Fruit fly (Drosophila melanogaster): ENCODE measurements around the gene Mayo.
A peak's percentile ranks its signal among the peaks of the same experiment; 100 is the strongest.

Mayo gene

DNA sequence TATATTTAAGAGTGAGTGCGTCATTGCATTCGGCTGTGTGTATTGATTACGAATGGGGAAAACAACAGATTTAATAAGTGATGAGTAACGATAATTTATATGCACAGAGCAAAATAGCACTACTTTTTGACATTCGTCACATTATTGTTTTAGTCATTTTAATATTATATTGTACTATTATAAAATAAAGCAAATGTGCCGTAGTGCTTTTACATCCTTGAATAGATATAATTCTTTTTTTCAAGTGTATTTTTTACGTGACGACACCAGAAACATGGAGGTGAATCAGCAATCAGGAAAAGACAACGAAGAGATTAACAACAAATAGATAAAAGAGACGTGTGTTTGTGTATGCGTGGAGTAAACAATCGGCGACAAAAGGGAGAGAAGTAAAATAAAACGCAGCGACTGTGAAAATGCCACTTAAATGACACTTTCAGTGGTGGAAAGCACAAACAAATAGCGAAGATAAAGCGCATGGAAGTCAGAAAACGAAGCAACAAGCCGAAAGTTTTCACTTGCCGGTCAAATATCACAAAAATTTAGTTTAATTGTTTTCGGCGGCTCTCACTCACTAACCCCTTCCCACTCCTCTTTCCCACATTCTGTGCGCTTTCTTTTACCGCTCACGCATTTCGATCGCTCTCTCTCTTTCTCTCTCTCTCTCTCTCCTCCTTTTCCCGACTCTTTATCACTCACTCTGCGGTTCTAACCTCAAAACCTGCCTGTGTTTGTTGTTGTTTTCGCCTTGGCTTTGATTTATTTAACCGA is 49.8 kb downstream of the Mayo start (continued):
- peak; percentile 74; the same call in 1 of the 3 replicates for TF ChIP-seq so (GFP tag; IDR thresholded peaks at IDR 0.05)
- peak; percentile 68; the same call in 1 of the 3 replicates for TF ChIP-seq otp (GFP tag; IDR thresholded peaks at IDR 0.05)
- no peak for TF ChIP-seq Bdp1 (GFP tag; optimal IDR thresholded peaks at IDR 0.05)
- TF ChIP-seq btn (GFP tag; optimal IDR thresholded peaks at IDR 0.05): no peak
- TF ChIP-seq Sox100B (GFP tag; optimal IDR thresholded peaks at IDR 0.05): peak; percentile 95
- peak; percentile 62 for TF ChIP-seq Nf-YB (GFP tag; optimal IDR thresholded peaks at IDR 0.05)
- no peak for TF ChIP-seq HLHmδ (GFP tag; optimal IDR thresholded peaks at IDR 0.05)
- TF ChIP-seq CG8388 (GFP tag; optimal IDR thresholded peaks at IDR 0.05): peak; percentile 86
- TF ChIP-seq pros (GFP tag; optimal IDR thresholded peaks at IDR 0.05): peak; percentile 20
- TF ChIP-seq CG18599 (GFP tag; optimal IDR thresholded peaks at IDR 0.05): peak; percentile 85
- TF ChIP-seq Ets97D (GFP tag; optimal IDR thresholded peaks at IDR 0.05): no peak
- TF ChIP-seq CG4424 (GFP tag; optimal IDR thresholded peaks at IDR 0.05): peak; percentile 85
- peak; percentile 57 for TF ChIP-seq sqz (GFP tag; optimal IDR thresholded peaks at IDR 0.05)
- TF ChIP-seq pan (optimal IDR thresholded peaks at IDR 0.05): no peak
- peak in 1 of 2 experiments; percentile 79 for TF ChIP-seq pan (GFP tag; optimal IDR thresholded peaks at IDR 0.05 in 1 of 2, IDR thresholded peaks at IDR 0.05 in 1 of 2)
- TF ChIP-seq kni (GFP tag; optimal IDR thresholded peaks at IDR 0.05): peak; percentile 88
- TF ChIP-seq Trl (optimal IDR thresholded peaks at IDR 0.05): peak; percentile 86 to 87
- TF ChIP-seq Trl (GFP tag; optimal IDR thresholded peaks at IDR 0.05): no peak
- no peak for TF ChIP-seq CG1792 (GFP tag; optimal IDR thresholded peaks at IDR 0.05)
- TF ChIP-seq bbx (GFP tag; IDR thresholded peaks at IDR 0.05; ENCODE audit: partially characterized antibody): no peak
- peak; percentile 77 for TF ChIP-seq CG15011 (GFP tag; optimal IDR thresholded peaks at IDR 0.05)
- no peak for TF ChIP-seq p53 (GFP tag; optimal IDR thresholded peaks at IDR 0.05)
- no peak for TF ChIP-seq abd-A (tag; optimal IDR thresholded peaks at IDR 0.05)
- no peak for TF ChIP-seq h (optimal IDR thresholded peaks at IDR 0.05)
- peak; percentile 87 for TF ChIP-seq Blimp-1 (GFP tag; optimal IDR thresholded peaks at IDR 0.05)
- TF ChIP-seq Jarid2 (GFP tag; optimal IDR thresholded peaks at IDR 0.05): peak; percentile 10
- TF ChIP-seq Asciz (GFP tag; optimal IDR thresholded peaks at IDR 0.05): peak; percentile 87
- TF ChIP-seq CG12155 (GFP tag; optimal IDR thresholded peaks at IDR 0.05): peak; percentile 55
- TF ChIP-seq CG2199 (GFP tag; IDR thresholded peaks at IDR 0.05): no peak
- peak; percentile 55 for TF ChIP-seq Gsc (GFP tag; IDR thresholded peaks at IDR 0.05)
- TF ChIP-seq kay (GFP tag; optimal IDR thresholded peaks at IDR 0.05): peak; percentile 90
- peak; percentile 78 for TF ChIP-seq trem (tag; optimal IDR thresholded peaks at IDR 0.05)
- peak; percentile 71 for TF ChIP-seq sob (GFP tag; IDR thresholded peaks at IDR 0.05)
- TF ChIP-seq CG2678 (tag; optimal IDR thresholded peaks at IDR 0.05): peak; percentile 90
- TF ChIP-seq CG8478 (optimal IDR thresholded peaks at IDR 0.05): no peak
- peak; percentile 86 for TF ChIP-seq CG6689 (GFP tag; IDR thresholded peaks at IDR 0.05)
- TF ChIP-seq emc (GFP tag; optimal IDR thresholded peaks at IDR 0.05): no peak
- TF ChIP-seq CG2889 (GFP tag; IDR thresholded peaks at IDR 0.05): 0 out of 3 replicates have a peak, but pooled peaks have one; percentile 45
- peak; percentile 90 for TF ChIP-seq vvl (GFP tag; IDR thresholded peaks at IDR 0.05)
- TF ChIP-seq row (GFP tag; IDR thresholded peaks at IDR 0.05): peak; percentile 80
- TF ChIP-seq H15 (GFP tag; IDR thresholded peaks at IDR 0.05): peak; percentile 64; the same call in 2 of the 3 replicates
- TF ChIP-seq Dad (GFP tag; optimal IDR thresholded peaks at IDR 0.05): no peak
- peak; percentile 79 for TF ChIP-seq Aef1 (GFP tag; IDR thresholded peaks at IDR 0.05)
- no peak for TF ChIP-seq tna (GFP tag; IDR thresholded peaks at IDR 0.05; ENCODE audit: partially characterized antibody)
- peak; percentile 12 for TF ChIP-seq CG12299 (tag; optimal IDR thresholded peaks at IDR 0.05)
- no peak for TF ChIP-seq ERR (GFP tag; optimal IDR thresholded peaks at IDR 0.05)
- TF ChIP-seq Poxn (GFP tag; IDR thresholded peaks at IDR 0.05): no peak
- no peak for TF ChIP-seq hth (optimal IDR thresholded peaks at IDR 0.05)
- no peak for TF ChIP-seq CG3163 (GFP tag; optimal IDR thresholded peaks at IDR 0.05)
- TF ChIP-seq CG10979 (tag; optimal IDR thresholded peaks at IDR 0.05): peak; percentile 92
- 0 out of 2 replicates have a peak, but pooled peaks have one; percentile 39 for TF ChIP-seq dan (GFP tag; IDR thresholded peaks at IDR 0.05)

Data from whole organism, embryonic.